Worm (Caenorhabditis elegans) whole organism, L1 larva: ENCODE data around the gene srd-63.
"Not testable (repeated sequence)": the region's sequence is repeated elsewhere in the genome, so short reads cannot be mapped to it uniquely, and the experiment has no call there.

Experiments
- F16B12.6 ChIP-seq: fragments of 150-350 bp; optimal IDR thresholded peaks from 2 replicates; lab custom pipeline; 2014; ENCODE audit warnings: missing biosample characterization, missing genetic modification characterization
- Y116A8C.19 ChIP-seq: sonication (generic microtip); optimal IDR thresholded peaks from 2 replicates; lab custom pipeline; 2016; ENCODE audit warnings: missing compliant biosample characterization, missing genetic modification characterization, borderline replicate concordance
- aly-2 ChIP-seq: fragments of 150-350 bp; optimal IDR thresholded peaks from 2 replicates; lab custom pipeline; 2014; ENCODE audit warnings: missing biosample characterization, missing genetic modification characterization
- ama-1 ChIP-seq: fragments of 150-350 bp; optimal IDR thresholded peaks from 2 replicates; lab custom pipeline; 2014
- ceh-63 ChIP-seq: fragments of 200-800 bp; sonication (Bioruptor generic); optimal IDR thresholded peaks from 2 replicates; lab custom pipeline; 2018; ENCODE audit warnings: mild to moderate bottlenecking, missing genetic modification characterization, missing compliant biosample characterization
- ceh-82 ChIP-seq, 3 experiments: fragments of 150-350 bp in 1 of 3; sonication (generic microtip) in 2 of 3; optimal IDR thresholded peaks; 2 replicates each; lab custom pipeline; 2014 to 2017; ENCODE audit warnings: missing biosample characterization in 3 of 3, missing genetic modification characterization in 3 of 3
- dpl-1 ChIP-seq, 3 experiments: fragments of 150-350 bp in 2 of 3; sonication (generic microtip) in 1 of 3; optimal IDR thresholded peaks; 2 replicates each; lab custom pipeline; 2014 to 2017; ENCODE audit warnings: missing biosample characterization in 3 of 3, missing genetic modification characterization in 3 of 3, missing genetic modification reagents in 3 of 3
- efl-1 ChIP-seq, 4 experiments: fragments of 150-350 bp; optimal IDR thresholded peaks in 3 of 4; peaks in 1 of 4; 1 replicate in 1 of 4; 2 replicates in 3 of 4; lab custom pipeline; 2014; ENCODE audit warnings: missing biosample characterization in 2 of 4, missing genetic modification characterization in 2 of 4, missing genetic modification reagents in 2 of 4
- efl-3 ChIP-seq: fragments of 200-800 bp; sonication (Bioruptor generic); optimal IDR thresholded peaks from 2 replicates; lab custom pipeline; 2018; ENCODE audit warnings: mild to moderate bottlenecking, missing genetic modification characterization, missing compliant biosample characterization
- egl-13 ChIP-seq: sonication (generic microtip); optimal IDR thresholded peaks from 2 replicates; lab custom pipeline; 2016; ENCODE audit warnings: missing genotype, missing genetic modification reagents, missing genetic modification characterization, missing compliant biosample characterization
- egl-27 ChIP-seq, 2 experiments: fragments of 150-350 bp in 1 of 2; sonication (generic microtip); optimal IDR thresholded peaks; 3 replicates each; lab custom pipeline; 2017 to 2018; ENCODE audit warnings: missing biosample characterization in 2 of 2, missing genetic modification characterization in 2 of 2, missing genetic modification reagents in 2 of 2
- fkh-10 ChIP-seq: sonication (generic microtip); optimal IDR thresholded peaks from 2 replicates; lab custom pipeline; 2017; ENCODE audit warnings: missing biosample characterization, missing genetic modification reagents, missing genetic modification characterization
- fkh-4 ChIP-seq: sonication (generic microtip); optimal IDR thresholded peaks from 2 replicates; lab custom pipeline; 2016; ENCODE audit warnings: missing compliant biosample characterization, missing genetic modification characterization, borderline replicate concordance
- hpl-2 ChIP-seq: fragments of 150-350 bp; optimal IDR thresholded peaks from 2 replicates; lab custom pipeline; 2014; ENCODE audit warnings: missing biosample characterization, missing genetic modification reagents, missing genetic modification characterization
- isw-1 ChIP-seq: fragments of 200-800 bp; sonication (Bioruptor generic); IDR thresholded peaks from 2 replicates; pipeline ENCODE4 v1.3.6; 2022; ENCODE audit warnings: missing genetic modification characterization, missing compliant biosample characterization
- jun-1 ChIP-seq: fragments of 150-350 bp; optimal IDR thresholded peaks from 2 replicates; lab custom pipeline; 2014; ENCODE audit warnings: missing biosample characterization, missing genetic modification reagents, missing genetic modification characterization
- lir-3 ChIP-seq: sonication (generic microtip); optimal IDR thresholded peaks from 2 replicates; lab custom pipeline; 2016; ENCODE audit warnings: mild to moderate bottlenecking, missing genetic modification characterization, moderate library complexity, missing compliant biosample characterization; ENCODE audit not compliant: poor library complexity
- lsy-2 ChIP-seq, 2 experiments: fragments of 150-350 bp; optimal IDR thresholded peaks; 2 replicates each; lab custom pipeline; 2014; ENCODE audit warnings: missing biosample characterization in 2 of 2, missing genetic modification characterization in 2 of 2
- nhr-11 ChIP-seq: fragments of 150-350 bp; optimal IDR thresholded peaks from 2 replicates; lab custom pipeline; 2014; ENCODE audit warnings: missing biosample characterization, missing genetic modification characterization
- nhr-19 ChIP-seq: fragments of 200-800 bp; sonication (Bioruptor generic); conservative IDR thresholded peaks from 2 replicates; pipeline ENCODE4 v1.3.6; 2022; ENCODE audit warnings: missing genetic modification characterization, missing compliant biosample characterization
- nhr-20 ChIP-seq: sonication (generic microtip); optimal IDR thresholded peaks from 2 replicates; lab custom pipeline; 2016; ENCODE audit warnings: mild to moderate bottlenecking, missing genetic modification characterization, missing compliant biosample characterization
- nhr-237 ChIP-seq: fragments of 150-350 bp; optimal IDR thresholded peaks from 2 replicates; lab custom pipeline; 2014; ENCODE audit warnings: missing biosample characterization, missing genetic modification characterization
- nhr-28 ChIP-seq: fragments of 150-350 bp; optimal IDR thresholded peaks from 2 replicates; lab custom pipeline; 2014; ENCODE audit warnings: missing biosample characterization, missing genetic modification characterization
- pqm-1 ChIP-seq: sonication (generic microtip); optimal IDR thresholded peaks from 3 replicates; lab custom pipeline; 2017; ENCODE audit warnings: missing biosample characterization, missing genetic modification characterization
- rnt-1 ChIP-seq: sonication (generic microtip); optimal IDR thresholded peaks from 2 replicates; lab custom pipeline; 2016; ENCODE audit warnings: mild to moderate bottlenecking, missing genetic modification characterization, moderate library complexity, missing compliant biosample characterization
- snpc-4 ChIP-seq: fragments of 150-350 bp; optimal IDR thresholded peaks from 2 replicates; lab custom pipeline; 2014; ENCODE audit warnings: missing biosample characterization, missing genetic modification characterization
- sptf-1 ChIP-seq: fragments of 150-350 bp; optimal IDR thresholded peaks from 2 replicates; lab custom pipeline; 2014; ENCODE audit warnings: missing biosample characterization, missing genetic modification characterization
- sup-37 ChIP-seq: fragments of 200-800 bp; sonication (Bioruptor generic); optimal IDR thresholded peaks from 2 replicates; lab custom pipeline; 2018; ENCODE audit warnings: mild to moderate bottlenecking, missing genetic modification characterization, missing compliant biosample characterization
- swsn-7 ChIP-seq: sonication (generic microtip); optimal IDR thresholded peaks from 2 replicates; lab custom pipeline; 2016; ENCODE audit warnings: missing genetic modification characterization, missing compliant biosample characterization
- tbx-2 ChIP-seq: sonication (generic microtip); optimal IDR thresholded peaks from 2 replicates; lab custom pipeline; 2016; ENCODE audit warnings: missing genetic modification characterization, missing compliant biosample characterization
- tlp-1 ChIP-seq: fragments of 150-350 bp; optimal IDR thresholded peaks from 2 replicates; lab custom pipeline; 2014; ENCODE audit warnings: missing biosample characterization, missing genetic modification characterization
- unc-130 ChIP-seq: fragments of 150-350 bp; optimal IDR thresholded peaks from 2 replicates; lab custom pipeline; 2017; ENCODE audit warnings: missing biosample characterization, missing genetic modification characterization, inconsistent platforms
- xbp-1 ChIP-seq: sonication (generic microtip); optimal IDR thresholded peaks from 2 replicates; lab custom pipeline; 2016; ENCODE audit warnings: missing genetic modification characterization, missing compliant biosample characterization
- ztf-11 ChIP-seq, 2 experiments: sonication (generic microtip); optimal IDR thresholded peaks; 2 replicates each; lab custom pipeline; 2016 to 2017; ENCODE audit warnings: missing genetic modification characterization in 2 of 2, missing biosample characterization in 1 of 2, missing compliant biosample characterization in 1 of 2

srd-63 gene

DNA sequence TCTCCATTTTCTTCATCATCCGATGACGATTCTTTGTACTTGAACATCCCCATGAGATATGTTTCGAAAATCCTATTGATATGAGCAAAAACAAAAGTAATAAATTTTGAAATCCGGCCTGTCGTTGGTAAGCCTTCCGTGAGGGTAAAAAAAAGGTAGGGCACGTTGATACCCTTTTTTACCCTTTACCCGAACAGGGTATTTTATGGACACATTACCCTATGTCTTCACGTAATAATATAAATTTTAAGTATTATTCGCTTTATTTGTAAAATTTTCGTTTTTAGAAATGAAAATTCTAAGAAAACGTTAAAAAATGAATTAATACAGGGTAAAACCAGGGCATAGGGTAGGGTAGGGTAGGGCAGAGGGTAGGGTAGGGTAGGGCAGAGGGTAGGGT is 9.9 kb downstream of the srd-63 start, which contains the start of gene F13A7.7:
F13A7.7 (minus strand) TSS at position 101 of the 400 bp plus-strand sequence.
- not testable (repeated sequence) for TF ChIP-seq rnt-1; F16B12.6; nhr-19 (GFP tag; lab: Robert Waterston, UW)

DNA sequence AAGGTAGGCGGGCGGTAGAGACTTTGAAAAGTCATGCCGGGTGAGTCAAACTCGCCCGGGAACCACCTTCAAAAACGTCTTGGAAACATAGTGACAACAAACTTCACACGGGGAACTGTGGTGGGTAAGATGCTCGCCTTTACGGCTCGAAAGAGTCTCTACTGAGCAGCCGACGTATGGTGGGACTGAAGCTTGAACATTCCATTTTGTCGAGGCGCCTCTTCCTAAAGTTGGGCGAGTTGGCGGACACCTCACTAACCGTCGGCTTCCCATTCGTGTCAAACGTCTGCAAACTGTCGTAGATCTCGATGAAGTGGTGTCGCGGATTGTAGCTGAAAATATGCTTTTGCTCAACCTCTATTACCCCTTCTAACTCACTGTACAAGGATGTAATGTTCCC is 10.7 kb downstream of the srd-63 start:
- TF ChIP-seq ztf-11 (tag; optimal IDR thresholded peaks at IDR 0.05; lab: Kevin White, UChicago) (no peak), efl-1 (optimal IDR thresholded peaks at IDR 0.05; lab: Kevin White, UChicago) (no peak), efl-1 (GFP tag; optimal IDR thresholded peaks at IDR 0.05 in 1 of 2; lab: Kevin White, UChicago) (peak in 1 of 2 experiments; percentile 58), swsn-7 (tag; lab: Kevin White, UChicago) (no peak), aly-2 (no peak), nhr-11 (tag; lab: Kevin White, UChicago) (no peak), dpl-1 (GFP tag; optimal IDR thresholded peaks at IDR 0.05; lab: Kevin White, UChicago) (no peak)

DNA sequence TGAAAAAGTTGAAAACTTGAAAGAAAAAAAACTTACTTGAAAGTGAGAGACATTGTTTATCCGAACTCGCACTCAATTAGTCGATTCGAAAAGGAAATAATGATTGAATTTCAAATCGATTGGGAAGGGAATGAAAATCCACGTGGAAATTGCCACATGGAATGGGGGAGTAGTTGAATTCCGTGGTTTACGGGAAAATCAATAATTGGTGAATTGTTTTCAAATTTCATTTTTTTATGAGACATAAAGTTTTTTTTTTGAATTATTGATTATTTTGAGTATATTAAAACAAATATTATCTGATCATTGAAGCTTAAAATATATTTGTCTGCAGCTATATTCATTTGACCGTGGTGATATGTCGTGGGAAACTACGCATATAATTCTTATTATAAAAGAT is 15.8 kb downstream of the srd-63 start, which contains the start of gene F13A7.1:
F13A7.1 (minus strand) TSS at position 101 of the 400 bp plus-strand sequence.
- TF ChIP-seq nhr-20 (no peak), fkh-10 (GFP tag; lab: Kevin White, UChicago) (no peak), snpc-4 (tag; lab: Kevin White, UChicago) (no peak), tlp-1 (tag; lab: Kevin White, UChicago) (no peak)

DNA sequence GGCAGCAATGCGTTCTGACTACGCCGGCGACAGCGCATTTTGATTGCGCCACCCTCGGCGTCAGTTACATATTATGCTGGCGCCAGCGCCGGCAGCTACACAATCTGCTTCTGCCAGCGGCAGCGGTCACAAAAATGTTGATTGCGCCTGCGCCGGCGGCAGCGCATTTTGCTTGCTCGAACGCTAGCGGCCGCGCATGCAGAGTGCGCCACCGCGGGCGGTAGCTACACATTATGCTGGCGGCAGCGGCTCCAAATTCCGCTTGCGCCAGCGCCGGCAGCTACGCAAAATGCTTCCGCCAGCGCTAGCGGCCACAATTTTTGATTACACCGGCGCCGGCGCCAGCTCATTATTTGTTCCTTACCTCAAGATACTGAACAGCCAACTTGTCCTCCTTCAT is 16.4 kb downstream of the srd-63 start:
- TF ChIP-seq swsn-7 (tag; lab: Kevin White, UChicago) (no peak), lsy-2 (tag; optimal IDR thresholded peaks at IDR 0.05; lab: Kevin White, UChicago) (no peak), efl-3 (GFP tag; lab: Kevin White, UChicago) (no peak), egl-13 (tag; lab: Kevin White, UChicago) (no peak), jun-1 (tag; lab: Kevin White, UChicago) (no peak), nhr-237 (no peak), ceh-82 (tag; optimal IDR thresholded peaks at IDR 0.05; lab: Kevin White, UChicago) (no peak), Y116A8C.19 (tag; lab: Kevin White, UChicago) (no peak), isw-1 (no peak), fkh-4 (tag; lab: Kevin White, UChicago) (no peak), lir-3 (tag; lab: Kevin White, UChicago) (no peak)

- TF ChIP-seq hpl-2 (no peak), isw-1 (no peak), nhr-19 (GFP tag; lab: Robert Waterston, UW) (no peak), ceh-63 (no peak), tbx-2 (tag; lab: Kevin White, UChicago) (no peak), swsn-7 (tag; lab: Kevin White, UChicago) (no peak), unc-130 (tag; lab: Kevin White, UChicago) (no peak), pqm-1 (tag; lab: Kevin White, UChicago) (no peak), xbp-1 (tag; lab: Kevin White, UChicago) (no peak), nhr-11 (tag; lab: Kevin White, UChicago) (no peak), nhr-28 (no peak), sptf-1 (tag; lab: Kevin White, UChicago) (no peak), egl-27 (tag; optimal IDR thresholded peaks at IDR 0.05; lab: Kevin White, UChicago) (no peak)
- TF ChIP-seq, all 84 proteins: peak for 0
Observed at ce11 chrV:16376430-16376948, 17.1 kb downstream of the srd-63 start.

DNA sequence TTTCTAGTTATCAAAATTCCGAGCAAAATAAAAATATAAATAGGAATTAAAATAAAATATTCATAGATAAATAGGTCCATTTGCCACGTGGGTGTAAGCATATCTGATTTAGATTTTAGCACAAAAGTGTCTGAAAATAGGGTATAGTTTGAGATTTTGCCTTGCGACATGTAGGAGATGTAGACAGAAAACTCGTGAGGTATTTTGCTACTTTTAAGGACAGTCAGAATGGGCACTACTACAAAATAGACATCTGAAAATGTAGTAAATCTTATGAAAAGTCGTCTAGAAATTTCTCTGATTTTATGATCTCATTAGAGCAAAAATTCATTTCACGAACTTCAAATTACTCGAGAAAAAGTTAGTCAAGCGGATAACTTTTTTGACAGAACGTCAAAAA is 19.0 kb downstream of the srd-63 start, which contains the start of gene srv-34:
srv-34 (minus strand) TSS at position 101 of the 400 bp plus-strand sequence.
- no peak for TF ChIP-seq Y116A8C.19 (tag; lab: Kevin White, UChicago)
- no peak for TF ChIP-seq sup-37 (GFP tag; lab: Kevin White, UChicago)
- TF ChIP-seq ama-1 (lab: Kevin White, UChicago), result no peak
